Fruit fly (Drosophila melanogaster) ovary, adult (tissue): ENCODE data around the gene Rlip.

Experiments used
- CG17801 ChIP-seq: fragments of 200-800 bp; optimal IDR thresholded peaks from 2 replicates; lab custom pipeline; 2019; ENCODE audit warnings: missing biosample characterization, mild to moderate bottlenecking, missing genetic modification characterization, moderate library complexity; ENCODE audit not compliant: partially characterized antibody

Rlip gene

DNA sequence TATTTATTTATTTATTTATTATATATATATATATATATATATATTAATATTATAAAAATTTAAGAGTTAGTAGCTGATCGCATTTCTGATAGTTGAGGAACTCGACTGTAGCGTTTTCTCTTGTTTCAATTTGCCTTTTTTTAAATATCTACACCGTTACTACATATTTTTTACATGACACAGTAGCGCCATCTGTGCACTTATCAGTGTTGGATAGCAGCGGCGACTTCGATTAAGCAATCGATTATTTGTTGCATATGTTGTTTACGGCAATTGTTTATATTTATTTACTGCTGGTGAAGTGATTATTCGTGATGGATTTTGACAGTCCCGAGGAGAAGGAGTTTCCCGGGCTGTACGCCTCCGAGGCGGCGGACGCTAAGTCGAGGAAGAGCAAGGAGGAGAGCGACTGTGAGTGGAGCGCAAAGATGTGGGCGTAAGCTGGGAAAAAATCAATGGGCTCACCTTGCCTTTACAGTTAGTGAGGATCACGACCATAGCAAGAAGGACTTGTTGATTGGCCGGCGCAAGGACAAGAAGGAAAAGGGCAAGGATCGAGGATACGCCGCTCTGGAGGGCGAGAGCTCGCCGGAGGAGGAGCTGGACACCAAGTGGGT is at the start of gene Rlip:
TSS of gene Rlip (plus strand) at position 221 of the 617 bp plus-strand sequence.
- peak; percentile 69 for TF ChIP-seq CG17801 (GFP tag; lab: Kevin White, UChicago)

DNA sequence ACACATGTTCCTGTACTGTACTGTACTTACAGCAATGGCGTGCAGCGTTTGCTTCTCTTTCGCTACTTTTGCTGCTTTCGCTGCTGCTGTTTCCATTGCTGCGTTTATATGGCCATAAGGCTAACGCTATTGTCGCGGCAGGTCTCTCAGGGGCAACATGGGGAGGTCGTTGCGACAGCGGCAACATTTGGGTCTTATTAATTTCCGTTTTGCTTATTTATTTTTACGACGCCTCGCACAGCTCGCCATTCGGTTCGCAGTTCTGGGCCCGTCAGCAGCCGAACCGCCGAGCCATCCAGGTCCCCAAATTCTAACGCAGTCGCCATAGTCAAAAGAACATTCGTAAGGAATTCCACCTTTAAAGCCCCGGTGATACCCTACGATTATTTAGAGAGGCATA is 40.8 kb upstream of the Rlip start:
- TF ChIP-seq CG17801 (GFP tag; lab: Kevin White, UChicago), result no peak

DNA sequence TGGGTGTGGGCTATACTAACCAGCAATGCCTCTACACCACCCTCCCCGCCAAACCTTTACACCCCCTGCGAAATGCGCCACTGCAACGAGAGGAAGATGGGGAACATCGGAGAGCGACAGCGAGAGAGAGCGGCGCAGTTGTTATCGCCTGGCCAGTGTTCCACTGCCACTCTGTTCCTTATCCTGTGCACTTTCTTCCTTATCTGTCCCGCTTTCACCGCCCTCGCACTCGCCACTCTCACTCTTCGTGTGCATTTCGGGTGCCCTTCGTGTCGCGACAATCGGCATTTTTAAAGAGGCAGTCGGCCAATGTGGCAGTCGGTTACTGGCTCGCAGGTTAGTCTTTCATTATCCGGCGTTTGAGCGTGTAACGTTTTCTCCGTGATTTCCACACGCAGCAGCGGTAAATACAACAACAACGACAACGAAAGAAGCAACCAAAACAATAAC is 39.6 kb upstream of the Rlip start, which contains the start of gene Calx:
TSS of gene Calx (plus strand) at position 338 of the 450 bp plus-strand sequence.
- no peak for TF ChIP-seq CG17801 (GFP tag; lab: Kevin White, UChicago)

DNA sequence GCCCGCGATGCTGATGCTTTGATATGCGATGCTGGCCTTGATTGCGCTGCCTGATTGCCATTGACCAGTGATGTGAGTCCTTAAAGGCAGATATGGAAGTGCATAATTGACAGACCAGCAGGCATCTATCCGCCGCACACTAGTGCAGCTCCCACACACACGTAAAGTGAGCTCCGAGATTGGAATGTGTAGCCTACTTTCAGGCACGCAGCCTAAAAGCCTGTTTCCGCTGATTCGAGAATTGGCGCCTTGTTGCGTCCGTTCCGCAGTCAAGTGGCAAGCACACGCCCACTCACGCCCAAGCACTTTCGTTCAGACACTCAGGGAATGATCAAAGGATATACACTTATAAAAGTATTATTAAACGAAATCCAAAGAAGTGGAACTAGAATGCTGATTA is 33.4 kb upstream of the Rlip start:
- no peak for TF ChIP-seq CG17801 (GFP tag; lab: Kevin White, UChicago)

DNA sequence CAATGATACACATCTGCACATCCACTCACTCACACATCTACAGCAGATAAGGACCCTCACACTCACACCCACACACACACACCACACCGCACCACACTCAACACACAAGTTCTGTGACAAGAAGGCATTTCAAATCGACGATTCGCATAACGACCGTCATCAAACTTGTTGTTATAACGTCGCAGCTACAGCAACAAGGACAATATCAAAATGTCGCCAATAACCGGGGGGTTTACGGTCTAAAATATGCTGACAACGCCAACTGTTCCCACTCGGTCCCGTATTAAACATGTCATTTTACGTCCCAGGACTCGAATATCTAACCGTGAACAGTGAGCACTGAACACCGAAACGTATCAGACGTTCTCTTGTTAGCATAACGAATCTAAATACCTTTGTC is 32.6 kb upstream of the Rlip start:
- TF ChIP-seq CG17801 (GFP tag; lab: Kevin White, UChicago), result no peak

DNA sequence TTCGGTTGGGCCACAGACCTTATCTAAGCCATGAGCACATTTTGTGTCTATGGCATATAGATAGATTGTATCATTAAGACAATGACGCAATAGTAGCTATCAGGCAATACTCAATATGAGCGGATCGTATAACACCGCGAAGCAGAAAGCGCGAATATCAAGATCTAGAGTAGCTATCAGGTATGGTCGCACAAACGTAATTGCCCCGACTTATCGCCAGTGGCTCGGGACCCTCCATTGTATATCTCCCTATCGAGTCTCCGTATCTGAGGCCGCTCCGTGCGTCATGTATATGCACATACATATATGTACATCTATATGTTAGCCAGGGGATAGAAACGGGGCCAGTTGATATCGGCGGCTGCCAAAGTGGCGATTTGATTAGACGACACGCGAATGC is 31.9 kb upstream of the Rlip start:
- TF ChIP-seq CG17801 (GFP tag; lab: Kevin White, UChicago), result no peak

DNA sequence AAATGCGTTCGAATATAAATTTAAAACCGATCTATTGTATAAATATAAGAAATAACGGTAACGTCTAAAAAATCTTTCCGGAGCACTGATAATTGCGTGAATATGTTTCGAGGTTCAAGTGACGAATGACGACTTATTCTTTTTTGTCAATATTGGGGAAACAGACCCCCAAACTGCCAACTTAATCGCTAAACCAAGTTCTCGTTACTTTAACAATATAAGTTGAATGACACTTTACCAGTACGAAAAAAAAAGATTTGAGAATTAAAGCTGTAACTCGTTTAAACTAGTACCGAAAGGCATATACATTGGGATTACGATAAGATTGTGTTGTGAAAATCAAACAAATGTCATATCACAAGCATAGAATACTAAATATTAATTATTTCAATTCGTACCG is 29.6 kb upstream of the Rlip start, which contains the start of gene CG43446:
TSS of gene CG43446 (minus strand) at position 101 of the 400 bp plus-strand sequence.
- TF ChIP-seq CG17801 (GFP tag; lab: Kevin White, UChicago), result no peak

DNA sequence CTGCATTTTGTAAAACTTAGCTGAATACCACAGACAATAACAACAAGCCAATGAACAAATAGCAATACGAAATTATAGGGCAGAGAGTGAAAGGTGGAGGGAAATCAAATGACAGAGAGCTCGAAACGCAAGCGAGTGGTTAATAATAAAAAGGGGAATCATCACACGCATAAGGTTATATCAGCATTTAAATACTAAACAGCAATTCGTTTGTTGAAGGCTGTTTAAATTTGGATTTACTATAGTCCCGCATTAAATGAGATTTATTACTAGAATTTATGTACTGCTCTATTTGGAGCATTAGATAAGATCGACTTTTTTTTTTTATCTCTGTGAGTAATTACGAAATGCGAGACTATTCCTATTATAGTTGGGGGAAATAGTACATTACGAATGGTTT is 28.9 kb upstream of the Rlip start:
- no peak for TF ChIP-seq CG17801 (GFP tag; lab: Kevin White, UChicago)

DNA sequence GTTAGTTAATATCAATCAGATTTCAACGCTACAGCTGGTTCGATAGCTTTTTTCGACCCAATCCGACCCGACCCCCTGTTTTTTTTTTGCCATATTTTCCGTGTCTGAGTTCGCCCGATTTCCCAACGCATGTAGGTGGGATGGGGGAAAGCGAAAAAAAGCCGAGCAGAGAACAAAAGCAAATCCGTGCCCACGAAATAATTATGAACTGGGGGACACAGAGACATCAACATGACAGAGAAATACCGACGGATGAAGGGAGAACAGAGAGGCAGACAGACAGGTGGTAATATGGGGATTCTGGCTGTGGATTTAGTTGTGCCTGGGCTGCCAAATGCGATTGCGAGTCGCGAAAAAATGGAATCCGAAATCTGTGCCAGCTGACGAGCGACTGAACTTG is 28.4 kb upstream of the Rlip start:
- TF ChIP-seq CG17801 (GFP tag; lab: Kevin White, UChicago), result no peak

DNA sequence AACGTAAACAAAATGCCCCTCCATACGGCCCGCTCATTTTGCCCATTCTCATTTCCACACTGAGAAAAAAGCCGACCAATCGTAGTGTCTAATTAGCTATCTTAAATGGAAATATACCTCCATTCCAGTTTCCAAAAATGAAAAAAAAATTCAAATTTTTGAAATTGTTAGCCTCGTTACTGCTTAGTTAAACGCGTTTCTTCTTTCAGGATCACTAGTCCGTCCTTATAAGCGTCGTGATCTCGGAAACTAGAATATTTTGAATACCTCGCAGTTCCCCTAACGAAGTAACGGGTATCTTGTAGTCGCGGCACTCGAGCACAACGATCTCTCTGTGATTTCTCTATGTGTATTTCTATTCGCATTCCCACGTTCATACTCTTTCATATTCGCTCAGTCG is 27.8 kb upstream of the Rlip start:
- peak; percentile 35 for TF ChIP-seq CG17801 (GFP tag; lab: Kevin White, UChicago)

DNA sequence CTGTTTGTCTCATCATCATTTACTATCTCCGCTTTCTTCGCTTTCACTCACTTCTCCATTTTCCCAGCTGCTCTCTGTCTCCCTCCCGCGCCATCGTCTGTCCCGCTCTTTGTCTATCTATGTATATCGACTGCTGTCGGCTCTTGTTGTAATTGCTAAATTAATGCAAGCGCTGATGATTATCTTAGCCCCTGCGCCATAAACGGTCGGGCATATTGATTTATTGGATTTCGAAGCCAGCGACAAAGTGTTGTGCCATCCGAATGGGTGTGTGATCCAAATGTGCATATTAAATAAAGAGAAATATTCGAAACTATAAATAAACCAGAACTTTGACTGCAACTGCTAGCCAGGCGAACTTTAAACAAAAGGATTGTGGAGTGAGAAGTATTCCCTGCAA is 27.1 kb upstream of the Rlip start:
- no peak for TF ChIP-seq CG17801 (GFP tag; lab: Kevin White, UChicago)

DNA sequence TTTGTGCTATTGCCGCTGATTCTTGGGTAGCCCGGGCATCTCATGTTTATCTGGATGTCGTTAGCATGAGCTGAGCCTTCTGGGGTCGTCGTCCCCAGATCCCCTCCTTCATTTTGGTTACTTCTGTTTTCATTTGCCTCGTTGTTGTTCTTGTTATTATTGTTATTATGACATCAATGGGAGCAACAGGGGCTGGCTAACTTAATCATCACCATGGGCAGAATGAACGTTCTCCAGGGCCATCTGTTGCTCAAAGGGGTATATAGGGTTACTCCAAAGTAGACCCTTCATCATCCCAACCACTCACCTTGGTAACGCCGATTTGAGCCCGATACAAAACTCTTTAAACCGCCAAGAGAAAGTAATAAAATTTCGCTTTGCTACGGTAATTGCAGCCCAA is 19.2 kb upstream of the Rlip start:
- TF ChIP-seq CG17801 (GFP tag; lab: Kevin White, UChicago), result no peak

DNA sequence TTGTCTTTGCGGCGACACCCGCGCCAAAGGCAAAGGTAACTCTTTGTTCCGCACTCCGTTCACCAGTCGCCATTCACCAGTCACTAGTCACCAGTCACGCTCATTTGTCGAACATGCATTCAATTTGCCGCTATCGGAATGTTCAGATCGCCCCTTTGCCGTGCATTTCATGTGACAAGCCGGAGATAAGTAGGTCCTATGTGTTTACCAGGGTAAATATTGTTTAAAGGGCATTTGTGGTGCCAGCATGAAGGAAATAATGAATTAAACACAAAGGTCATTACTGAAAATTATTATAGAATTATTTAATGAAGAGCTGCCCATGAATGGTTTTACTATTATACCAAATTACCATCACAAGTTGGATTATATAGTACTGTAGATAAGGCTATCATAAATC is 16.4 kb upstream of the Rlip start:
- TF ChIP-seq CG17801 (GFP tag; lab: Kevin White, UChicago), result no peak

DNA sequence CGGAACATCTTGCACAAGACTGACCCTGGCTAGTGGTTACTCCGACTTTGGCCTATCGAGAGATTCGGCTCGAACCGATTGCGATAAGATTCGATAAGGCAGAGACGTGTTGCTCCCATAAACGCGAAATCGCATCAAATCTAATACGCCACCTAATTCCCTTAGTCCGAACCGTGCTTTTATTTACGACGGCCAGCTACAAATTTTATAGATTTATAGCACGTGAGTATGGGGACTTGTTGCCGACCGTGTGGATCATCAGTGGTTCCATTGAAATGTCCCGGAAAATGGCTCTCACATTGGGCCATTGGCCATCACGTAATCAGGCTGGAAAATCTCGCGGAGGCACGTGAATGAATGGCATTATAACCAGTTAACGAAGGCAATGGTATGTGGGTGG is 10.5 kb upstream of the Rlip start, which contains the start of gene Alp5:
TSS of gene Alp5 (minus strand) at position 24 of the 400 bp plus-strand sequence.
- TF ChIP-seq CG17801 (GFP tag; lab: Kevin White, UChicago), result no peak

DNA sequence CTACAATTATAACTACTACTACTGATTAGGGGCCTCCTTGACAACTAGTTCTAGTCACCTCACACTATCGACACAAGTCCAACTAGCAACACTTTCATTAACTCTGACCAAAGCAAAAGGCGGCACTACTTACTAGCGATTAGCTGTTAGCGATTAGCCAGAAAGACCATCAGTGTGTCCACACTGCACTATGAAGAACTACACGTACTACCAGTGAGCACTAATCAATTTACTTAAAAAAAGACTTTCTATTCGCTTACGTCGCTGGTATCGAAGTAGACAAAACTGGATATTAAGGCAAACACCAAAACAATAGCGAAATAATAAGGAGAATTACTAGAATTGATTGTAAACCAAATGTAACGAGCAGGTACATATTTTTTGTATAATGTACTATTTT is 3.7 kb upstream of the Rlip start:
- TF ChIP-seq CG17801 (GFP tag; lab: Kevin White, UChicago), result no peak

DNA sequence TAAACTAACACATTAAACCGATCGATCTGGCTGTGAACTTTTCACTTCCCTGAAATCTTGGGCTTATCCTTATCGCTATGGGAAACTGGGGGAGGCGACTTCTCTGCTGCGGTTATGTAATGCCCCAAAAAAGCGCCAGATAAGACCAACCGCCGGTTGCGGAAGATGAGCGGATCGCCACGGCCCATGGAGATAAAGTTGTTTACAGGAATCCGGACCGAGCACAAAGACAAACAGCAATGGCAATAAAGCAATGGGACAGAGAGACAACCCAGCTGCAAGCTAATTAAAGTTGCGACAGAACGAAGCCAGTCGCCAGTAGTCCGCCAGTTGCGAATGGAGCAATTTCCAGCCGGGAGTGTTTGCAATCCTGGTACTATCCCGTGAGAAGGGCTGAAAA is 1.8 kb upstream of the Rlip start, which contains the start of gene CG5697:
TSS of gene CG5697 (plus strand) at position 314 of the 400 bp plus-strand sequence.
- TF ChIP-seq CG17801 (GFP tag; lab: Kevin White, UChicago), result no peak
